Worm (Caenorhabditis elegans): ENCODE results near the gene lido-13.

lido-13 gene

ce11 chrII:3054221-3054620, at the start of gene lido-13:
TSS of gene lido-13 (minus strand) at chrII:3054321.
- TF ChIP-seq unc-62 (GFP tag; optimal IDR thresholded peaks at IDR 0.05) = no peak

- no peak for TF ChIP-seq unc-62 (GFP tag; optimal IDR thresholded peaks at IDR 0.05)
Observed at ce11 chrII:3102018-3102417, 47.9 kb upstream of the lido-13 start, which contains the start of gene clec-121. TSS of gene clec-121 (plus strand) at chrII:3102318.

- no peak for TF ChIP-seq unc-62 (GFP tag; optimal IDR thresholded peaks at IDR 0.05)
Observed at ce11 chrII:3100546-3100945, 46.4 kb upstream of the lido-13 start, which contains the start of gene srg-24. TSS of gene srg-24 (minus strand) at chrII:3100646.

ce11 chrII:3096857-3097256, 42.7 kb upstream of the lido-13 start, which contains the start of gene Y25C1A.14:
TSS of gene Y25C1A.14 (minus strand) at chrII:3096957.
- TF ChIP-seq unc-62 (GFP tag; optimal IDR thresholded peaks at IDR 0.05) = no peak

ce11 chrII:3096060-3096459, 41.9 kb upstream of the lido-13 start, which contains the start of gene srg-23:
TSS of gene srg-23 (minus strand) at chrII:3096160.
- TF ChIP-seq unc-62 (GFP tag; optimal IDR thresholded peaks at IDR 0.05) = no peak

- no peak for TF ChIP-seq unc-62 (GFP tag; optimal IDR thresholded peaks at IDR 0.05)
Observed at ce11 chrII:3093352-3093751, 39.2 kb upstream of the lido-13 start, which contains the start of gene srg-22. TSS of gene srg-22 (minus strand) at chrII:3093452.

- TF ChIP-seq unc-62 (GFP tag; optimal IDR thresholded peaks at IDR 0.05) = no peak
Observed at ce11 chrII:3091268-3091667, 37.1 kb upstream of the lido-13 start, which contains the start of gene srg-21. TSS of gene srg-21 (minus strand) at chrII:3091368.

ce11 chrII:3087134-3087533, 33.0 kb upstream of the lido-13 start:
- TF ChIP-seq unc-62 (GFP tag; optimal IDR thresholded peaks at IDR 0.05) = no peak

ce11 chrII:3078496-3078895, 24.4 kb upstream of the lido-13 start, which contains the start of gene copb-1:
TSS of gene copb-1 (plus strand) at chrII:3078796.
- no peak for TF ChIP-seq unc-62 (GFP tag; optimal IDR thresholded peaks at IDR 0.05)

- no peak for TF ChIP-seq unc-62 (GFP tag; optimal IDR thresholded peaks at IDR 0.05)
Observed at ce11 chrII:3076915-3077314, 22.8 kb upstream of the lido-13 start, which contains the start of gene Y25C1A.8. TSS of gene Y25C1A.8 (minus strand) at chrII:3076959.

ce11 chrII:3071012-3071749, 17.1 kb upstream of the lido-13 start, which contains the start of gene Y25C1A.7:
TSS of gene Y25C1A.7 (minus strand) at chrII:3071062.
- TF ChIP-seq unc-62 (GFP tag; optimal IDR thresholded peaks at IDR 0.05) = no peak

- no peak for TF ChIP-seq unc-62 (GFP tag; optimal IDR thresholded peaks at IDR 0.05)
Observed at ce11 chrII:3070182-3070581, 16.1 kb upstream of the lido-13 start.

- TF ChIP-seq unc-62 (GFP tag; optimal IDR thresholded peaks at IDR 0.05) = no peak
Observed at ce11 chrII:3068646-3069045, 14.5 kb upstream of the lido-13 start.

ce11 chrII:3067896-3068295, 13.8 kb upstream of the lido-13 start:
- no peak for TF ChIP-seq unc-62 (GFP tag; optimal IDR thresholded peaks at IDR 0.05)

ce11 chrII:3067447-3067846, 13.3 kb upstream of the lido-13 start:
- no peak for TF ChIP-seq unc-62 (GFP tag; optimal IDR thresholded peaks at IDR 0.05)

ce11 chrII:3066401-3066800, 12.3 kb upstream of the lido-13 start:
- no peak for TF ChIP-seq unc-62 (GFP tag; optimal IDR thresholded peaks at IDR 0.05)

- TF ChIP-seq unc-62 (GFP tag; optimal IDR thresholded peaks at IDR 0.05) = no peak
Observed at ce11 chrII:3065086-3065485, 11.0 kb upstream of the lido-13 start.
